Worm (Caenorhabditis elegans) whole organism, L4 larva: ENCODE data around the gene C43H6.12.

Experiments
- F26F4.8 ChIP-seq: fragments of 200-800 bp; sonication (Bioruptor generic); conservative IDR thresholded peaks from 2 replicates; pipeline ENCODE4 v1.3.6; 2022; ENCODE audit warnings: missing genetic modification characterization, missing compliant biosample characterization
- Y48G9A.11 ChIP-seq: fragments of 200-800 bp; sonication (Bioruptor generic); IDR thresholded peaks from 2 replicates; pipeline ENCODE4 v1.3.6; 2022; ENCODE audit warnings: missing genetic modification reagents, missing genetic modification characterization, missing compliant biosample characterization
- aha-1 ChIP-seq: fragments of 150-350 bp; peaks from one replicate; lab custom pipeline; 2014; ENCODE audit warnings: missing biosample characterization, missing genetic modification characterization
- aly-2 ChIP-seq: sonication (generic microtip); optimal IDR thresholded peaks from 2 replicates; lab custom pipeline; 2018; ENCODE audit warnings: missing biosample characterization, missing genetic modification characterization
- arid-1 ChIP-seq: fragments of 200-800 bp; sonication (Bioruptor generic); conservative IDR thresholded peaks from 2 replicates; pipeline ENCODE4 v1.3.6; 2022; ENCODE audit warnings: missing genetic modification reagents, missing genetic modification characterization, missing compliant biosample characterization
- ceh-20 ChIP-seq: fragments of 200-800 bp; sonication (Bioruptor generic); IDR thresholded peaks from 2 replicates; pipeline ENCODE4 v1.3.6; 2022; ENCODE audit warnings: missing genetic modification reagents, missing genetic modification characterization, missing compliant biosample characterization
- ceh-62 ChIP-seq: sonication (generic microtip); optimal IDR thresholded peaks from 2 replicates; lab custom pipeline; 2017; ENCODE audit warnings: missing biosample characterization, missing genetic modification characterization
- cey-2 ChIP-seq: sonication (generic microtip); optimal IDR thresholded peaks from 3 replicates; lab custom pipeline; 2017; ENCODE audit warnings: missing genetic modification characterization, mild to moderate bottlenecking, missing compliant biosample characterization, antibody characterized with exemption, borderline replicate concordance; ENCODE audit not compliant: insufficient read depth
- daf-12 ChIP-seq: fragments of 150-350 bp; optimal IDR thresholded peaks from 2 replicates; lab custom pipeline; 2014; ENCODE audit warnings: missing biosample characterization, missing genetic modification reagents, missing genetic modification characterization
- daf-16 ChIP-seq, 3 experiments: sonication (generic microtip); optimal IDR thresholded peaks; 2 replicates each; lab custom pipeline; 2016 to 2017; ENCODE audit warnings: missing genetic modification characterization in 3 of 3, missing genetic modification reagents in 3 of 3, mild to moderate bottlenecking in 2 of 3, missing compliant biosample characterization in 2 of 3, missing biosample characterization in 1 of 3, moderate library complexity in 1 of 3
- dmd-6 ChIP-seq: fragments of 200-800 bp; sonication (Bioruptor generic); IDR thresholded peaks from 2 replicates; pipeline ENCODE4 v1.3.6; 2022; ENCODE audit warnings: missing genetic modification reagents, missing genetic modification characterization, missing compliant biosample characterization
- dmd-8 ChIP-seq: fragments of 200-800 bp; sonication (Bioruptor generic); IDR thresholded peaks from 2 replicates; pipeline ENCODE4 v1.3.6; 2022; ENCODE audit warnings: missing genetic modification characterization, missing compliant biosample characterization
- hif-1 ChIP-seq, 2 experiments: sonication (generic microtip); optimal IDR thresholded peaks; 2 replicates each; lab custom pipeline; 2016 to 2017; ENCODE audit warnings: missing compliant biosample characterization in 2 of 2, missing genetic modification characterization in 2 of 2, missing genetic modification reagents in 2 of 2, missing genotype in 2 of 2, mild to moderate bottlenecking in 1 of 2
- hlh-11 ChIP-seq: fragments of 200-800 bp; sonication (Bioruptor generic); optimal IDR thresholded peaks from 2 replicates; lab custom pipeline; 2018; ENCODE audit warnings: mild to moderate bottlenecking, missing genetic modification characterization, missing compliant biosample characterization
- jun-1 ChIP-seq: fragments of 150-350 bp; optimal IDR thresholded peaks from 2 replicates; lab custom pipeline; 2014; ENCODE audit warnings: missing biosample characterization, missing genetic modification reagents, missing genetic modification characterization
- lin-13 ChIP-seq: fragments of 150-350 bp; optimal IDR thresholded peaks from 2 replicates; lab custom pipeline; 2014; ENCODE audit warnings: missing biosample characterization, missing genetic modification reagents, missing genetic modification characterization
- madf-9 ChIP-seq: fragments of 200-800 bp; sonication (Bioruptor generic); conservative IDR thresholded peaks from 2 replicates; pipeline ENCODE4 v1.3.6; 2022; ENCODE audit warnings: missing genetic modification reagents, missing genetic modification characterization, missing compliant biosample characterization
- mdl-1 ChIP-seq, 2 experiments: fragments of 150-350 bp in 1 of 2; sonication (generic microtip) in 1 of 2; optimal IDR thresholded peaks; 2 replicates each; lab custom pipeline; 2014 to 2017; ENCODE audit warnings: missing biosample characterization in 2 of 2, missing genetic modification characterization in 2 of 2
- mep-1 ChIP-seq: fragments of 150-350 bp; sonication (generic microtip); optimal IDR thresholded peaks from 3 replicates; lab custom pipeline; 2014; ENCODE audit warnings: missing biosample characterization, missing genetic modification characterization
- mes-2 ChIP-seq: sonication (generic microtip); optimal IDR thresholded peaks from 2 replicates; lab custom pipeline; 2016; ENCODE audit warnings: missing genotype, mild to moderate bottlenecking, missing genetic modification characterization, missing compliant biosample characterization; ENCODE audit not compliant: poor library complexity, severe bottlenecking
- mxl-3 ChIP-seq: fragments of 200-800 bp; sonication (Bioruptor generic); optimal IDR thresholded peaks from 2 replicates; lab custom pipeline; 2018; ENCODE audit warnings: mild to moderate bottlenecking, missing genetic modification characterization, missing compliant biosample characterization
- nhr-111 ChIP-seq: fragments of 200-800 bp; sonication (Bioruptor generic); optimal IDR thresholded peaks from 2 replicates; lab custom pipeline; 2018; ENCODE audit warnings: mild to moderate bottlenecking, missing genetic modification characterization, missing compliant biosample characterization
- nhr-237 ChIP-seq: sonication (generic microtip); optimal IDR thresholded peaks from 2 replicates; lab custom pipeline; 2017; ENCODE audit warnings: missing biosample characterization, missing genetic modification characterization
- nhr-28 ChIP-seq: fragments of 150-350 bp; optimal IDR thresholded peaks from 2 replicates; lab custom pipeline; 2014; ENCODE audit warnings: missing biosample characterization, missing genetic modification characterization
- nhr-41 ChIP-seq: fragments of 200-800 bp; sonication (Bioruptor generic); IDR thresholded peaks from 2 replicates; pipeline ENCODE4 v1.3.6; 2022; ENCODE audit warnings: missing genetic modification reagents, missing genetic modification characterization, missing compliant biosample characterization
- nhr-6 ChIP-seq: fragments of 150-350 bp; optimal IDR thresholded peaks from 2 replicates; lab custom pipeline; 2014; ENCODE audit warnings: missing biosample characterization, missing genetic modification characterization
- nhr-77 ChIP-seq: fragments of 150-350 bp; optimal IDR thresholded peaks from 2 replicates; lab custom pipeline; 2014; ENCODE audit warnings: missing biosample characterization, missing genetic modification characterization
- pqm-1 ChIP-seq: sonication (generic microtip); optimal IDR thresholded peaks from 2 replicates; lab custom pipeline; 2017; ENCODE audit warnings: missing biosample characterization, missing genetic modification characterization
- set-16 ChIP-seq: fragments of 200-800 bp; sonication (Bioruptor generic); IDR thresholded peaks from 2 replicates; pipeline ENCODE4 v1.3.6; 2022; ENCODE audit warnings: missing genetic modification reagents, missing genetic modification characterization, missing compliant biosample characterization
- snpc-4 ChIP-seq: fragments of 150-350 bp; optimal IDR thresholded peaks from 2 replicates; lab custom pipeline; 2014; ENCODE audit warnings: missing biosample characterization, missing genetic modification characterization
- spr-3 ChIP-seq: fragments of 200-800 bp; sonication (Bioruptor generic); optimal IDR thresholded peaks from 2 replicates; lab custom pipeline; 2018; ENCODE audit warnings: mild to moderate bottlenecking, missing genetic modification characterization, missing compliant biosample characterization
- unc-130 ChIP-seq: sonication (generic microtip); optimal IDR thresholded peaks from 2 replicates; lab custom pipeline; 2016; ENCODE audit warnings: missing genetic modification reagents, missing genetic modification characterization, missing compliant biosample characterization
- unc-39 ChIP-seq: sonication (generic microtip); optimal IDR thresholded peaks from 2 replicates; lab custom pipeline; 2017; ENCODE audit warnings: missing biosample characterization, missing genetic modification characterization
- unc-62 ChIP-seq, 3 experiments: fragments of 150-350 bp in 1 of 3; sonication (generic microtip); optimal IDR thresholded peaks in 2 of 3; peaks in 1 of 3; 1 replicate in 1 of 3; 2 replicates in 2 of 3; lab custom pipeline; 2014 to 2017; ENCODE audit warnings: missing biosample characterization in 3 of 3, missing genetic modification characterization in 3 of 3, missing genetic modification reagents in 3 of 3, missing genotype in 1 of 3
- vab-7 ChIP-seq: fragments of 200-800 bp; sonication (Bioruptor generic); IDR thresholded peaks from 2 replicates; pipeline ENCODE4 v1.3.6; 2022; ENCODE audit warnings: missing genetic modification reagents, missing genetic modification characterization, missing compliant biosample characterization
- zip-2 ChIP-seq: fragments of 150-350 bp; optimal IDR thresholded peaks from 2 replicates; lab custom pipeline; 2014; ENCODE audit warnings: missing biosample characterization, missing genetic modification characterization

C43H6.12 gene

ce11 chrX:2439728-2440127, 30.3 kb downstream of the C43H6.12 start:
- TF ChIP-seq hlh-11 (peak; percentile 74), mxl-3 (no peak), hif-1 (tag; optimal IDR thresholded peaks at IDR 0.05; lab: Kevin White, UChicago) (no peak), pqm-1 (peak; percentile 67), spr-3 (GFP tag; lab: Kevin White, UChicago) (no peak), dmd-6 (peak; percentile 59), nhr-6 (tag; lab: Kevin White, UChicago) (peak; percentile 4), zip-2 (tag; lab: Kevin White, UChicago) (no peak), madf-9 (no peak), nhr-41 (no peak), mep-1 (tag; lab: Kevin White, UChicago) (no peak), vab-7 (GFP tag; lab: Robert Waterston, UW) (no peak), daf-16 (GFP tag; optimal IDR thresholded peaks at IDR 0.05; lab: Kevin White, UChicago) (no peak), daf-16 (tag; optimal IDR thresholded peaks at IDR 0.05; lab: Kevin White, UChicago) (peak; percentile 96), nhr-77 (tag; lab: Kevin White, UChicago) (peak; percentile 46), daf-12 (tag; lab: Kevin White, UChicago) (no peak), nhr-28 (tag; lab: Kevin White, UChicago) (peak; percentile 64), nhr-237 (tag; lab: Kevin White, UChicago) (no peak)

ce11 chrX:2441163-2441562, 31.8 kb downstream of the C43H6.12 start:
- TF ChIP-seq jun-1, result no peak
- peak; percentile 88 for TF ChIP-seq aha-1 (tag; lab: Kevin White, UChicago)
- TF ChIP-seq ceh-20 (GFP tag; lab: Robert Waterston, UW), result no peak
- no peak for TF ChIP-seq unc-130 (GFP tag; lab: Kevin White, UChicago)

DNA sequence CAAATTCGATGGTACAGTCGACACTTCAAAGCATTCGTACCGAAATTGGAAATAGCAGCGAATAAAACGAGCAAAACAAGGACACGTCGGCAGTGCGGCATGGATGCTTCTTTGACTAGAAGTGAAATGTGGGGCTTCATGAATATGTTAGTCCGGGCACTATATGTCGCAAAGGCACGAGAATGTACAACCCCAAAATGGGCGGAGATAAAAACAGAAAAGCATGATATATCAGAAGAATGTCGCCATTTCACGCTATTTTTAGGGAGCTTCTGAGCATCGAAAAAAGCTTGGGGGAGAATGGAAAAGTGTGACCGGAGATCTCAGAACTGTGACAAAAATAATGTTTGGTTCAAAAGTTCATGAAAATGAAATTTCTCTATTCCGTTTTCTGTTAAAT, 33.9 kb downstream of the C43H6.12 start, which contains the start of gene T07D1.3:
T07D1.3 (minus strand) TSS at position 101 of the 400 bp plus-strand sequence.
- TF ChIP-seq mes-2 (tag; lab: Kevin White, UChicago), result no peak
- TF ChIP-seq unc-39 (tag; lab: Kevin White, UChicago), result no peak
- TF ChIP-seq nhr-111, result no peak
- no peak for TF ChIP-seq madf-9
- TF ChIP-seq dmd-8 (GFP tag; lab: Robert Waterston, UW), result no peak
- TF ChIP-seq Y48G9A.11 (GFP tag; lab: Robert Waterston, UW), result no peak
- no peak for TF ChIP-seq jun-1
- no peak for TF ChIP-seq lin-13 (GFP tag; lab: Kevin White, UChicago)
- no peak for TF ChIP-seq ceh-62 (tag; lab: Kevin White, UChicago)
- TF ChIP-seq cey-2, result no peak
- TF ChIP-seq snpc-4 (tag; lab: Kevin White, UChicago), result no peak
- TF ChIP-seq vab-7 (GFP tag; lab: Robert Waterston, UW), result no peak
- TF ChIP-seq arid-1 (GFP tag; lab: Robert Waterston, UW), result no peak

- TF ChIP-seq mes-2 (tag; lab: Kevin White, UChicago), result no peak
- no peak for TF ChIP-seq mdl-1 (tag; optimal IDR thresholded peaks at IDR 0.05; lab: Kevin White, UChicago)
- TF ChIP-seq pqm-1, result no peak
- TF ChIP-seq F26F4.8 (GFP tag; lab: Robert Waterston, UW), result no peak
- peak; percentile 33 for TF ChIP-seq aha-1 (tag; lab: Kevin White, UChicago)
- no peak for TF ChIP-seq aly-2
- TF ChIP-seq set-16 (GFP tag; lab: Robert Waterston, UW), result peak; percentile 65
- TF ChIP-seq unc-62 (GFP tag; optimal IDR thresholded peaks at IDR 0.05 in 1 of 2; lab: Kevin White, UChicago), result peak in 1 of 2 experiments; percentile 94
- TF ChIP-seq unc-62 (tag; optimal IDR thresholded peaks at IDR 0.05; lab: Kevin White, UChicago), result no peak
Observed at ce11 chrX:2446185-2446584, 36.8 kb downstream of the C43H6.12 start.
